Fruit fly (Drosophila melanogaster) whole organism, embryonic: ENCODE results near the gene CG10700.

Experiments
- Bteb2 ChIP-seq: fragments of 200-800 bp; sonication (Bioruptor generic); optimal IDR thresholded peaks from 2 replicates; lab custom pipeline; 2016; ENCODE audit warnings: missing biosample characterization, missing genetic modification characterization
- CG12769 ChIP-seq: fragments of 200-800 bp; sonication (Bioruptor generic); optimal IDR thresholded peaks from 2 replicates; lab custom pipeline; 2019; ENCODE audit warnings: missing biosample characterization, mild to moderate bottlenecking, missing genetic modification characterization, moderate library complexity
- CG14860 ChIP-seq: fragments of 200-800 bp; sonication (Bioruptor generic); IDR thresholded peaks from 3 replicates; pipeline ENCODE4 v1.3.6; 2022; ENCODE audit warnings: missing biosample characterization, missing genetic modification characterization; ENCODE audit not compliant: partially characterized antibody
- CG15601 ChIP-seq: fragments of 200-800 bp; sonication (Bioruptor generic); optimal IDR thresholded peaks from 3 replicates; lab custom pipeline; 2019; ENCODE audit warnings: missing biosample characterization, mild to moderate bottlenecking, missing genetic modification characterization, moderate library complexity
- CG2199 ChIP-seq: fragments of 200-800 bp; sonication (Bioruptor generic); IDR thresholded peaks from 3 replicates; pipeline ENCODE4 v1.3.6; 2022; ENCODE audit warnings: missing biosample characterization, missing genetic modification characterization
- CG2875 ChIP-seq: fragments of 200-800 bp; sonication (Bioruptor generic); optimal IDR thresholded peaks from 2 replicates; lab custom pipeline; 2017; ENCODE audit warnings: missing biosample characterization, mild to moderate bottlenecking, missing genetic modification characterization, missing genetic modification reagents
- CG34376 ChIP-seq: fragments of 200-800 bp; sonication (Bioruptor generic); optimal IDR thresholded peaks from 2 replicates; lab custom pipeline; 2018; ENCODE audit warnings: missing biosample characterization, mild to moderate bottlenecking, missing genetic modification characterization
- CG34422 ChIP-seq: fragments of 200-800 bp; sonication (Bioruptor generic); IDR thresholded peaks from 3 replicates; pipeline ENCODE4 v1.3.6; 2022; ENCODE audit warnings: missing biosample characterization, missing genetic modification characterization
- CG3838 ChIP-seq: fragments of 200-800 bp; sonication (Bioruptor generic); optimal IDR thresholded peaks from 3 replicates; lab custom pipeline; 2016; ENCODE audit warnings: missing biosample characterization, missing genetic modification characterization
- CG4328 ChIP-seq: fragments of 200-800 bp; sonication (Bioruptor generic); optimal IDR thresholded peaks from 3 replicates; lab custom pipeline; 2017; ENCODE audit warnings: missing biosample characterization, missing genetic modification reagents, missing genetic modification characterization
- CG5180 ChIP-seq: fragments of 200-800 bp; sonication (Bioruptor generic); optimal IDR thresholded peaks from 3 replicates; lab custom pipeline; 2017; ENCODE audit warnings: missing biosample characterization, missing genetic modification characterization, mild to moderate bottlenecking, moderate library complexity, missing genetic modification reagents
- CG7745 ChIP-seq: fragments of 200-800 bp; sonication (Bioruptor generic); optimal IDR thresholded peaks from 2 replicates; lab custom pipeline; 2018; ENCODE audit warnings: missing biosample characterization, mild to moderate bottlenecking, missing genetic modification characterization, moderate library complexity
- CG9797 ChIP-seq: fragments of 200-800 bp; sonication (Bioruptor generic); optimal IDR thresholded peaks from 3 replicates; lab custom pipeline; 2018; ENCODE audit warnings: missing biosample characterization, mild to moderate bottlenecking, missing genetic modification characterization
- CG9817 ChIP-seq: fragments of 200-800 bp; sonication (Bioruptor generic); optimal IDR thresholded peaks from 2 replicates; lab custom pipeline; 2018; ENCODE audit warnings: missing biosample characterization, mild to moderate bottlenecking, missing genetic modification characterization, moderate library complexity
- CG9932 ChIP-seq: fragments of 200-800 bp; sonication (Bioruptor generic); IDR thresholded peaks from 2 replicates; pipeline ENCODE4 v1.3.6; 2022; ENCODE audit warnings: missing biosample characterization, missing genetic modification characterization
- D19B ChIP-seq: fragments of 200-800 bp; sonication (Bioruptor generic); optimal IDR thresholded peaks from 2 replicates; lab custom pipeline; 2017; ENCODE audit warnings: missing biosample characterization, mild to moderate bottlenecking, missing genetic modification characterization
- GATAe ChIP-seq: fragments of 200-800 bp; sonication (Bioruptor generic); conservative IDR thresholded peaks from 2 replicates; pipeline ENCODE4 v1.3.6; 2022; ENCODE audit warnings: missing biosample characterization, missing genetic modification characterization
- Hand ChIP-seq: fragments of 200-800 bp; sonication (Bioruptor generic); optimal IDR thresholded peaks from 2 replicates; lab custom pipeline; 2017; ENCODE audit warnings: mild to moderate bottlenecking, missing biosample characterization, missing genetic modification reagents, missing genetic modification characterization
- HmgZ ChIP-seq: fragments of 200-800 bp; sonication (Bioruptor generic); optimal IDR thresholded peaks from 2 replicates; lab custom pipeline; 2018; ENCODE audit warnings: missing biosample characterization, mild to moderate bottlenecking, missing genetic modification characterization
- Hr78 ChIP-seq, 2 experiments: fragments of 200-800 bp in 1 of 2; fragments of >200 bp in 1 of 2; sonication (Bioruptor generic) in 1 of 2; optimal IDR thresholded peaks; 2 replicates each; lab custom pipeline; 2017 to 2019; ENCODE audit warnings: missing biosample characterization in 2 of 2, missing genetic modification characterization in 2 of 2, mild to moderate bottlenecking in 1 of 2, moderate library complexity in 1 of 2
- Lim3 ChIP-seq: fragments of 200-800 bp; sonication (Bioruptor generic); IDR thresholded peaks from 2 replicates; pipeline ENCODE4 v1.3.6; 2022; ENCODE audit warnings: missing biosample characterization, missing genetic modification characterization
- Med ChIP-seq: fragments of 200-800 bp; sonication (Bioruptor generic); peaks from one replicate; lab custom pipeline; 2016; ENCODE audit warnings: missing biosample characterization, missing genetic modification characterization, mild to moderate bottlenecking, inconsistent platforms, moderate library complexity
- Nf-YC ChIP-seq: fragments of 200-800 bp; optimal IDR thresholded peaks from 3 replicates; lab custom pipeline; 2019; ENCODE audit warnings: missing biosample characterization, mild to moderate bottlenecking, missing genetic modification characterization, moderate library complexity
- Pdp1 ChIP-seq, 2 experiments: fragments of 200-800 bp; sonication (Bioruptor generic); optimal IDR thresholded peaks; 3 replicates each; lab custom pipeline; 2016; ENCODE audit warnings: missing biosample characterization in 2 of 2, missing genetic modification characterization in 2 of 2, mild to moderate bottlenecking in 1 of 2, moderate library complexity in 1 of 2
- Vsx1 ChIP-seq: fragments of 200-800 bp; sonication (Bioruptor generic); optimal IDR thresholded peaks from 2 replicates; lab custom pipeline; 2017; ENCODE audit warnings: missing biosample characterization, mild to moderate bottlenecking, missing genetic modification characterization, missing genetic modification reagents
- cg ChIP-seq: fragments of 200-800 bp; sonication (Bioruptor generic); optimal IDR thresholded peaks from 3 replicates; lab custom pipeline; 2019; ENCODE audit warnings: missing biosample characterization, mild to moderate bottlenecking, missing genetic modification characterization, moderate library complexity
- dmrt99B ChIP-seq: fragments of 200-800 bp; sonication (Bioruptor generic); optimal IDR thresholded peaks from 2 replicates; lab custom pipeline; 2018; ENCODE audit warnings: missing biosample characterization, mild to moderate bottlenecking, missing genetic modification characterization, moderate library complexity
- exex ChIP-seq: fragments of 200-800 bp; sonication (Bioruptor generic); optimal IDR thresholded peaks from 4 replicates; lab custom pipeline; 2018; ENCODE audit warnings: missing biosample characterization, mild to moderate bottlenecking, missing genetic modification characterization, moderate library complexity
- gce ChIP-seq: fragments of 200-800 bp; sonication (Bioruptor generic); IDR thresholded peaks from 3 replicates; pipeline ENCODE4 v1.3.6; 2022; ENCODE audit warnings: missing biosample characterization, missing genetic modification characterization
- grn ChIP-seq: fragments of 200-800 bp; sonication (Bioruptor generic); optimal IDR thresholded peaks from 3 replicates; lab custom pipeline; 2017; ENCODE audit warnings: missing biosample characterization, missing genetic modification characterization
- kni ChIP-seq: fragments of 200-800 bp; sonication (Bioruptor generic); optimal IDR thresholded peaks from 3 replicates; lab custom pipeline; 2017; ENCODE audit warnings: mild to moderate bottlenecking, missing biosample characterization, missing genetic modification reagents, missing genetic modification characterization
- mirr ChIP-seq: fragments of 200-800 bp; sonication (Bioruptor generic); optimal IDR thresholded peaks from 3 replicates; lab custom pipeline; 2018; ENCODE audit warnings: missing biosample characterization, mild to moderate bottlenecking, missing genetic modification characterization
- sd ChIP-seq: fragments of 200-800 bp; sonication (Bioruptor generic); optimal IDR thresholded peaks from 3 replicates; lab custom pipeline; 2018; ENCODE audit warnings: missing biosample characterization, mild to moderate bottlenecking, missing genetic modification characterization, moderate library complexity
- sens ChIP-seq: fragments of 200-800 bp; sonication (Bioruptor generic); peaks from one replicate; lab custom pipeline; 2016; ENCODE audit warnings: missing biosample characterization, missing genetic modification characterization
- sens-2 ChIP-seq: fragments of 200-800 bp; sonication (Bioruptor generic); IDR thresholded peaks from 2 replicates; pipeline ENCODE4 v1.3.6; 2022; ENCODE audit warnings: missing biosample characterization, missing genetic modification characterization
- sob ChIP-seq: fragments of 200-800 bp; sonication (Bioruptor generic); IDR thresholded peaks from 2 replicates; pipeline ENCODE4 v1.3.6; 2022; ENCODE audit warnings: missing biosample characterization, missing genetic modification characterization
- sug ChIP-seq: fragments of 200-800 bp; optimal IDR thresholded peaks from 2 replicates; lab custom pipeline; 2019; ENCODE audit warnings: missing biosample characterization, mild to moderate bottlenecking, missing genetic modification characterization, moderate library complexity
- twi ChIP-seq: fragments of 200-800 bp; optimal IDR thresholded peaks from 2 replicates; lab custom pipeline; 2019; ENCODE audit warnings: missing biosample characterization, mild to moderate bottlenecking, missing genetic modification characterization, moderate library complexity
- vnd ChIP-seq: fragments of 200-800 bp; sonication (Bioruptor generic); IDR thresholded peaks from 3 replicates; pipeline ENCODE4 v1.3.6; 2022; ENCODE audit warnings: missing biosample characterization, missing genetic modification characterization; ENCODE audit not compliant: partially characterized antibody

CG10700 gene

DNA sequence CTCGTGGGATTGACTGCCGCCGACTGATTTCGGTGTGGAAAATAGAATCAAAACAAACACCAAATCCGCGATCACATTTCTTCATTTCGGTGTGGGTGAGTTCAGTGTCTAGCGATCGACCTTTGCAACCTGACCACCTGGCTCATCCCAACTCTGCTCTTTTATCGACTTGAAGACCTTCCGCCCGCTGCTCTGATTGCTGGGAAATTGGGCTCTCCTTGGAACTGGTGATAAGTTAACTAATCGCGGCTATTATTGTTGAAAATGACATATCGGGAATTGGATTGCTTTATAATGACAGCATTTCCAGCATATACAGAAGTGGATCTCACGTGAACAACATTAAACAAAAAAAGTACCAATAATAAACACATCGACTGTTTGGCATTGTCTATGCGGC, 18.5 kb upstream of the CG10700 start:
- TF ChIP-seq Pdp1 (GFP tag; optimal IDR thresholded peaks at IDR 0.05; lab: Kevin White, UChicago) (no peak), grn (GFP tag; lab: Kevin White, UChicago) (peak; percentile 74), GATAe (GFP tag; lab: Robert Waterston, UW) (peak; percentile 29; the same call in 1 of the 2 replicates), vnd (GFP tag; lab: Robert Waterston, UW) (0 out of 3 replicates have a peak, but pooled peaks have one; percentile 33), CG4328 (no peak), CG3838 (no peak), Hand (GFP tag; lab: Kevin White, UChicago) (no peak), CG2199 (GFP tag; lab: Robert Waterston, UW) (no peak), CG14860 (GFP tag; lab: Robert Waterston, UW) (no peak), CG34376 (GFP tag; lab: Kevin White, UChicago) (peak; percentile 71), CG5180 (GFP tag; lab: Kevin White, UChicago) (no peak), sug (tag; lab: Kevin White, UChicago) (peak; percentile 49), exex (tag; lab: Kevin White, UChicago) (peak; percentile 99), Bteb2 (no peak), mirr (GFP tag; lab: Kevin White, UChicago) (peak; percentile 89), dmrt99B (tag; lab: Kevin White, UChicago) (no peak), Nf-YC (tag; lab: Kevin White, UChicago) (peak; percentile 3)

DNA sequence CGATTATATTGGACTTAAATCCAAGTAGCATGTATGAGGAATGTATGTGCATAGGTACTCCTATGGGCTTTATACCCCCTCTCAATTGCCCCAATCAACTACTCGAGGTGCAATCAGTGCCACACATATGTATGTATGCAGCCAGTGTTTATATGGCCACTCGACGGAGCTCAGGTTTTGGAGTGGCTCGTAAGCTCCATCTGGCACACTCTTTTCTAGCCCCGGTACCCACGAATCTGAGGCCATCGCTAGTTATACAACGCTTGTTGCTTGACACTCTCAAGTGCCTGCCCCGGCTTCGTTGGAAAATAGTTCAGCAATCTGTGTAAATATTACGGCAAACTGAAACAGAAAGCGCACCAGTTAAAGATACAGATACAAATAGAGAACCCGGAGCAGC, 17.5 kb upstream of the CG10700 start:
- peak; percentile 80 for TF ChIP-seq grn (GFP tag; lab: Kevin White, UChicago)
- TF ChIP-seq Pdp1 (GFP tag; optimal IDR thresholded peaks at IDR 0.05; lab: Kevin White, UChicago): peak in 1 of 2 experiments; percentile 90
- TF ChIP-seq sob: no peak
- TF ChIP-seq cg: peak; percentile 7
- peak; percentile 62 for TF ChIP-seq sd (tag; lab: Kevin White, UChicago)
- peak; percentile 24 for TF ChIP-seq CG2875
- peak; percentile 25 for TF ChIP-seq Med (GFP tag; lab: Kevin White, UChicago)
- TF ChIP-seq twi: peak; percentile 92
- TF ChIP-seq CG9932 (GFP tag; lab: Robert Waterston, UW): no peak
- no peak for TF ChIP-seq HmgZ (tag; lab: Kevin White, UChicago)
- TF ChIP-seq D19B (GFP tag; lab: Kevin White, UChicago): no peak
- no peak for TF ChIP-seq CG7745
- TF ChIP-seq vnd (GFP tag; lab: Robert Waterston, UW): peak; percentile 82
- peak; percentile 19 for TF ChIP-seq kni (GFP tag; lab: Kevin White, UChicago)
- no peak for TF ChIP-seq CG9817
- TF ChIP-seq sug (tag; lab: Kevin White, UChicago): peak; percentile 34
- peak; percentile 60 for TF ChIP-seq exex (tag; lab: Kevin White, UChicago)
- 0 out of 3 replicates have a peak, but pooled peaks have one; percentile 11 for TF ChIP-seq CG34422 (GFP tag; lab: Robert Waterston, UW)
- TF ChIP-seq CG12769: peak; percentile 20
- peak; percentile 8 for TF ChIP-seq CG15601
- peak; percentile 96 for TF ChIP-seq Vsx1 (GFP tag; lab: Kevin White, UChicago)
- TF ChIP-seq sens (GFP tag; lab: Kevin White, UChicago): peak; percentile 80
- TF ChIP-seq sens-2: peak; percentile 71
- TF ChIP-seq gce (GFP tag; lab: Robert Waterston, UW): 0 out of 3 replicates have a peak, but pooled peaks have one; percentile 27
- TF ChIP-seq Lim3: 0 out of 2 replicates have a peak, but pooled peaks have one; percentile 56
- peak in 1 of 2 experiments; percentile 55 for TF ChIP-seq Hr78 (GFP tag; optimal IDR thresholded peaks at IDR 0.05; lab: Kevin White, UChicago)
- no peak for TF ChIP-seq CG9797 (GFP tag; lab: Kevin White, UChicago)
